Worm (Caenorhabditis elegans) whole organism, young adult: ENCODE measurements around the gene frl-1.
"Not testable (repeated sequence)": the region's sequence is repeated elsewhere in the genome, so short reads cannot be mapped to it uniquely, and the experiment has no call there.

Experiments
- C17E4.6 ChIP-seq: fragments of 200-800 bp; sonication (Bioruptor generic); IDR thresholded peaks from 2 replicates; pipeline ENCODE4 v1.3.6; 2022; ENCODE audit warnings: missing genetic modification reagents, missing genetic modification characterization, missing compliant biosample characterization
- F37B4.10 ChIP-seq: fragments of 200-800 bp; sonication (Bioruptor generic); IDR thresholded peaks from 2 replicates; pipeline ENCODE4 v1.3.6; 2022; ENCODE audit warnings: missing genetic modification characterization, missing compliant biosample characterization
- K11D2.4 ChIP-seq: fragments of 200-800 bp; sonication (Bioruptor generic); IDR thresholded peaks from 2 replicates; pipeline ENCODE4 v1.3.6; 2022; ENCODE audit warnings: missing genetic modification reagents, missing genetic modification characterization, missing compliant biosample characterization
- akir-1 ChIP-seq: fragments of 200-800 bp; sonication (Bioruptor generic); optimal IDR thresholded peaks from 2 replicates; lab custom pipeline; 2018; ENCODE audit warnings: mild to moderate bottlenecking, missing genetic modification characterization, moderate library complexity, missing compliant biosample characterization
- ama-1 ChIP-seq, 3 experiments: fragments of 150-350 bp in 1 of 3; sonication (generic microtip) in 2 of 3; optimal IDR thresholded peaks; 2 replicates each; lab custom pipeline; 2014 to 2018; ENCODE audit warnings: missing biosample characterization in 2 of 3, missing genetic modification characterization in 2 of 3, missing genetic modification reagents in 2 of 3
- aptf-3 ChIP-seq: fragments of 200-800 bp; sonication (Bioruptor generic); IDR thresholded peaks from 2 replicates; pipeline ENCODE4 v1.3.6; 2022; ENCODE audit warnings: missing genetic modification characterization, missing compliant biosample characterization
- bed-1 ChIP-seq: fragments of 200-800 bp; sonication (Bioruptor generic); IDR thresholded peaks from 2 replicates; pipeline ENCODE4 v1.3.6; 2022; ENCODE audit warnings: missing genetic modification reagents, missing genetic modification characterization, missing compliant biosample characterization
- ccch-3 ChIP-seq: fragments of 200-800 bp; sonication (Bioruptor generic); optimal IDR thresholded peaks from 2 replicates; lab custom pipeline; 2018; ENCODE audit warnings: mild to moderate bottlenecking, missing genetic modification characterization, missing compliant biosample characterization
- cebp-1 ChIP-seq, 2 experiments: fragments of 200-800 bp in 1 of 2; sonication (Bioruptor generic) in 1 of 2; sonication (generic microtip) in 1 of 2; IDR thresholded peaks in 1 of 2; optimal IDR thresholded peaks in 1 of 2; 2 replicates each; pipeline versions ENCODE4 v1.3.6 to Lab custom; 2017 to 2022; ENCODE audit warnings: missing compliant biosample characterization in 2 of 2, missing genetic modification characterization in 2 of 2, mild to moderate bottlenecking in 1 of 2, missing genetic modification reagents in 1 of 2, moderate library complexity in 1 of 2
- ceh-100 ChIP-seq: fragments of 200-800 bp; sonication (Bioruptor generic); IDR thresholded peaks from 2 replicates; pipeline ENCODE4 v1.3.6; 2022; ENCODE audit warnings: missing genetic modification reagents, missing genetic modification characterization, missing compliant biosample characterization
- die-1 ChIP-seq: sonication (generic microtip); optimal IDR thresholded peaks from 2 replicates; lab custom pipeline; 2016; ENCODE audit warnings: missing genotype, mild to moderate bottlenecking, missing genetic modification characterization, missing compliant biosample characterization
- efl-1 ChIP-seq: fragments of 150-350 bp; optimal IDR thresholded peaks from 2 replicates; lab custom pipeline; 2014; ENCODE audit warnings: missing biosample characterization, missing genetic modification reagents, missing genetic modification characterization
- egl-44 ChIP-seq: fragments of 200-800 bp; sonication (Bioruptor generic); IDR thresholded peaks from 2 replicates; pipeline ENCODE4 v1.3.6; 2022; ENCODE audit warnings: missing genetic modification reagents, missing genetic modification characterization, missing compliant biosample characterization
- hmg-1.2 ChIP-seq: fragments of 200-800 bp; sonication (Bioruptor generic); IDR thresholded peaks from 2 replicates; pipeline ENCODE4 v1.3.6; 2022; ENCODE audit warnings: missing genetic modification reagents, missing genetic modification characterization, missing compliant biosample characterization
- hsf-1 ChIP-seq: fragments of 200-800 bp; sonication (Bioruptor generic); IDR thresholded peaks from 2 replicates; pipeline ENCODE4 v1.3.6; 2022; ENCODE audit warnings: missing genetic modification reagents, missing genetic modification characterization, missing compliant biosample characterization
- lag-1 ChIP-seq: fragments of 200-800 bp; sonication (Bioruptor generic); IDR thresholded peaks from 2 replicates; pipeline ENCODE4 v1.3.6; 2022; ENCODE audit warnings: missing genetic modification reagents, missing genetic modification characterization, missing compliant biosample characterization
- mcd-1 ChIP-seq: fragments of 200-800 bp; sonication (Bioruptor generic); IDR thresholded peaks from 2 replicates; pipeline ENCODE4 v1.3.6; 2022; ENCODE audit warnings: missing genetic modification reagents, missing genetic modification characterization, missing compliant biosample characterization
- nfya-2 ChIP-seq: fragments of 200-800 bp; sonication (Bioruptor generic); IDR thresholded peaks from 2 replicates; pipeline ENCODE4 v1.3.6; 2022; ENCODE audit warnings: missing genetic modification reagents, missing genetic modification characterization, missing compliant biosample characterization
- nhr-80 ChIP-seq: sonication (generic microtip); optimal IDR thresholded peaks from 2 replicates; lab custom pipeline; 2016; ENCODE audit warnings: missing genetic modification characterization, missing compliant biosample characterization
- sdz-38 ChIP-seq: sonication (generic microtip); optimal IDR thresholded peaks from 2 replicates; lab custom pipeline; 2016; ENCODE audit warnings: missing genotype, missing genetic modification characterization, missing compliant biosample characterization
- sea-2 ChIP-seq: fragments of 200-800 bp; sonication (Bioruptor generic); IDR thresholded peaks from 2 replicates; pipeline ENCODE4 v1.3.6; 2022; ENCODE audit warnings: missing genetic modification characterization, missing compliant biosample characterization
- snpc-1.1 ChIP-seq: sonication (generic microtip); optimal IDR thresholded peaks from 2 replicates; lab custom pipeline; 2017; ENCODE audit warnings: missing genetic modification characterization, mild to moderate bottlenecking, missing compliant biosample characterization, antibody characterized with exemption, moderate library complexity, missing genotype, missing genetic modification reagents; ENCODE audit not compliant: insufficient read depth
- snpc-4 ChIP-seq, 5 experiments: fragments of 150-350 bp in 1 of 5; sonication (generic microtip) in 4 of 5; optimal IDR thresholded peaks; 2 replicates each; lab custom pipeline; 2014 to 2018; ENCODE audit warnings: missing genetic modification characterization in 5 of 5, missing biosample characterization in 3 of 5, antibody characterized with exemption in 2 of 5, mild to moderate bottlenecking in 2 of 5, missing compliant biosample characterization in 2 of 5, missing genotype in 2 of 5, moderate library complexity in 2 of 5, missing genetic modification reagents in 1 of 5
- somi-1 ChIP-seq: fragments of 200-800 bp; sonication (Bioruptor generic); optimal IDR thresholded peaks from 2 replicates; lab custom pipeline; 2018; ENCODE audit warnings: mild to moderate bottlenecking, missing genetic modification characterization, missing compliant biosample characterization
- sptf-2 ChIP-seq: fragments of 200-800 bp; sonication (Bioruptor generic); optimal IDR thresholded peaks from 2 replicates; lab custom pipeline; 2018; ENCODE audit warnings: mild to moderate bottlenecking, missing genetic modification characterization, missing compliant biosample characterization
- tbx-9 ChIP-seq: sonication (generic microtip); optimal IDR thresholded peaks from 2 replicates; lab custom pipeline; 2016; ENCODE audit warnings: borderline replicate concordance, missing genetic modification characterization, inconsistent platforms, missing compliant biosample characterization
- tlf-1 ChIP-seq: fragments of 200-800 bp; sonication (Bioruptor generic); optimal IDR thresholded peaks from 2 replicates; lab custom pipeline; 2018; ENCODE audit warnings: mild to moderate bottlenecking, missing genetic modification characterization, missing compliant biosample characterization
- zfh-2 ChIP-seq: fragments of 200-800 bp; sonication (Bioruptor generic); conservative IDR thresholded peaks from 2 replicates; pipeline ENCODE4 v1.3.6; 2022; ENCODE audit warnings: missing genetic modification reagents, missing genetic modification characterization, missing compliant biosample characterization
- zim-3 ChIP-seq: sonication (generic microtip); optimal IDR thresholded peaks from 2 replicates; lab custom pipeline; 2017; ENCODE audit warnings: mild to moderate bottlenecking, missing genetic modification characterization, moderate library complexity, missing compliant biosample characterization

frl-1 gene

DNA sequence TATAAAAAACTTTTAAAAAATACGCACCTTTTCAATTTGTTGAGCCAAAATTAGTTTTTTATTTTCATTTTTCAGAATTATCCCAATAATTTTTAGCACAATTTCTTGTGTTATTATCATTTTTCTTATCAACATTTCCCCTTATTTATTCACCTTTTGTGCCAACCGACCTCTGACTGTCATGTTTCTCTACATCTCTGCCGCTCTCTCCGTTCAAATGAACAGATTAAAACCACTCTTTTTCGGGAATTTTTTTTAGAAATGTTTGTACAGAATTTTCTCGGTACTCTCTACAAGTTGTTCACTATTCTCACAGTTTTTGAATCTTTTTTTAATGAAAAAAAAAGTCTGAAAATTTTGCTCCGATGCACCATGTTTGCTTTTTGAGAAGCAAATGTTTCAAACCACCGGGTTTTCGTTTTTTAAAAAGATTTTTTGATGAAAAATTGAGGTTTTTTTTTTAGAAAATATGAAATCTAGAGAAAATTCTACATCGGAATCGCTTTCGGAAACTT, at the start of gene frl-1:
Gene frl-1, plus strand, starts transcription at position 465 of the 515 bp plus-strand sequence.
- TF ChIP-seq nhr-80 (tag; lab: Kevin White, UChicago) (peak; percentile 56), zim-3 (tag; lab: Kevin White, UChicago) (no peak)

DNA sequence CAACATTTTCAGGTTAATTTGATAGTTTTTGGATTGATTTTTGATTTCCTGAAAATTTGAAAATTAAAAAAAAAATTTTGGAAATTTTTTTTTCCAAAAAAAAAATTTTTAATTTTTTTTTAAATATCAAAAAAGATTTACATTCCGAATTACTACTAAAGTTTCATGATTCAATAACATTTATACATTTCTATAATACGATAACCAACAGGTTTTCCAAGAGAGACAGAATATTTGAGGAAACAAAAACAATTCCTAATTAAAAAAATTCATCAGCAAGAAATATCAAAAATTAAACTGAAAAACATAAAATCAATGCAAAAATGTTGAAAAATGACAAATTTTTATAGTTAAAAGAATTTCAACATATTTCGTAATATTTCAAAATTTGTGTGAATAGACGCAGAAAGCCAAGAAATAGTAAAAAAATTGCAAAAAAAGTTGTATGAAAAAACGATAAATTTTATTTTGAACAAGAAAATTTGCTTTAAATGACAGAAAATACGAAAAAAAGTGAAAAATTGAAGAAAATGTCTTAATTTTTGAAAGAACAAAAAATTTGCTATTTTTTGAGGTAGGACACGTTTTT, 47.3 kb upstream of the frl-1 start, which contains the start of gene Y39A3A.4:
Gene Y39A3A.4, minus strand, starts transcription at position 51 of the 589 bp plus-strand sequence.
- TF ChIP-seq cebp-1 (GFP tag; IDR thresholded peaks at IDR 0.05; lab: Robert Waterston, UW) = peak; percentile 50; the same call in 1 of the 2 replicates
- peak; percentile 77 for TF ChIP-seq cebp-1 (tag; optimal IDR thresholded peaks at IDR 0.05; lab: Kevin White, UChicago)
- no peak for TF ChIP-seq hsf-1

DNA sequence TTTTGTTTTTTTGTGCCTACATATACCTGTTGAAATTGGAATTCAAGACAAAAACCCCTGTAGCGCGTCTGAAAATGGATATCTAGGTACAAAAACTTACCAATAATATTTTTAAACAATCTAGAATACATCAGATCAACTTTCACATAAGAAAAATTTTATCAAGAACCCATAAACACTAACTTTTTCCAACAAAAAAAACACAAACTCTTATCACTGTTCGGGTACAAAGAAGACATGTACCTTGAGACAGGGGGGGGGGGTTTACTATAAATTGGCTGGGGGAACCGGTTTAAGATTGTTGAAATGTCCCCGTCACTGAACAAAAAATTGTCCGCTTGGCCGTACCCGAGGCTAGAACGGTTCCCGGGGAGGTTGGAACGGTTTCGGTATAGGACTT, 41.4 kb upstream of the frl-1 start, which contains the start of gene cpt-3:
Gene cpt-3, plus strand, starts transcription at position 301 of the 400 bp plus-strand sequence.
- not testable (repeated sequence) for TF ChIP-seq tbx-9; ceh-100 (GFP tag; lab: Robert Waterston, UW); bed-1 (GFP tag; lab: Robert Waterston, UW)

DNA sequence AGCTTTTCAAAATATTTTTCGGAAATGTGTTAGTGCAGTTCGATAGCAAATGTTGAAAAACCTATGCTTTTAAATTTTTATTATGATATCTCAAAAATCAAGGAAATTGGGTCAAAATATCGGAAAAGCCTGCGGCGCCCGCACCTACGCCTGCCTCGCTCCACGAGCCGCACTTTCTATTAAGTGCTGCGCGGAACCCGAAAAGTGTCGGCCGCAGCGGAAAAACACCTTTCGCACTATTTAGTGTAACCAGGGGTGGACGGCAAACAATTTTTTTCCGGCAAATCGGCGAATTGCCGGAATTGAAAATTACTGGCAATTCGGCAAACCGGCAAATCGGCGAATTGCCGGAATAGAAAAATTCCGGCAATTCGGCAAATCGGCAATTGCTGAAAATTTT, 39.1 kb upstream of the frl-1 start:
- no peak for TF ChIP-seq K11D2.4
- no peak for TF ChIP-seq sptf-2 (GFP tag; lab: Kevin White, UChicago)
- TF ChIP-seq ama-1 (optimal IDR thresholded peaks at IDR 0.05; lab: Kevin White, UChicago) = no peak
- no peak for TF ChIP-seq ama-1 (GFP tag; optimal IDR thresholded peaks at IDR 0.05; lab: Kevin White, UChicago)
- 0 out of 2 replicates have a peak, but pooled peaks have one; percentile 7 for TF ChIP-seq hmg-1.2 (GFP tag; lab: Robert Waterston, UW)
- peak; percentile 49 for TF ChIP-seq snpc-1.1 (tag; lab: Kevin White, UChicago)
- TF ChIP-seq die-1 = no peak
- no peak for TF ChIP-seq akir-1 (GFP tag; lab: Kevin White, UChicago)
- TF ChIP-seq C17E4.6 (GFP tag; lab: Robert Waterston, UW) = no peak
- no peak for TF ChIP-seq tlf-1 (GFP tag; lab: Kevin White, UChicago)
- no peak for TF ChIP-seq tbx-9
- no peak for TF ChIP-seq sea-2 (GFP tag; lab: Robert Waterston, UW)
- TF ChIP-seq egl-44 (GFP tag; lab: Robert Waterston, UW) = no peak
- no peak for TF ChIP-seq F37B4.10 (GFP tag; lab: Robert Waterston, UW)
- no peak for TF ChIP-seq nfya-2 (GFP tag; lab: Robert Waterston, UW)
- no peak for TF ChIP-seq aptf-3 (GFP tag; lab: Robert Waterston, UW)
- TF ChIP-seq sdz-38 = no peak
- TF ChIP-seq lag-1 = no peak
- TF ChIP-seq ccch-3 (GFP tag; lab: Kevin White, UChicago) = no peak
- TF ChIP-seq snpc-4 (GFP tag; optimal IDR thresholded peaks at IDR 0.05; lab: Kevin White, UChicago) = peak; percentile 12
- peak in 2 of 4 experiments; percentile 60 to 86 for TF ChIP-seq snpc-4 (tag; optimal IDR thresholded peaks at IDR 0.05; lab: Kevin White, UChicago)

DNA sequence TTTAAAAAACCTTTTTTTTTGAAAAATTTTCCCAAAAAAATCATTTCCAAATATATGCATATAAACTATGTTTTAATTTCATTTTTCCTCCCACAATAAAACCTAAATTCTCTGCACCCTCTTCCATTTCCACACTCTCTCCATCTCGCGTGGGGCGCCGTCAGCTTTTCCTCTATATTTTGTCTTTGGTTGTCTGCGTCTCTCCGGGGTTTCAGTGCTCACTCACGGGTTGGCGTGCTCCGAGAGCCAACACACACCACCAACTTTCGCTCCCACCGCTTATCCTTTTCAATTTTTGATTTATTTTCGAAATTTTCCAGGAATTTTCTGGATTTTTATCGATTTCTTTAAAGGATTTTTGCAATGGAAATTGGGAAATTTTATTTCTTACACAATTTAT, 34.5 kb upstream of the frl-1 start:
- TF ChIP-seq nhr-80 (tag; lab: Kevin White, UChicago) = peak; percentile 3
- no peak for TF ChIP-seq efl-1 (GFP tag; lab: Kevin White, UChicago)
- peak; percentile 87 for TF ChIP-seq hmg-1.2 (GFP tag; lab: Robert Waterston, UW)
- no peak for TF ChIP-seq cebp-1 (GFP tag; IDR thresholded peaks at IDR 0.05; lab: Robert Waterston, UW)
- peak; percentile 24 for TF ChIP-seq cebp-1 (tag; optimal IDR thresholded peaks at IDR 0.05; lab: Kevin White, UChicago)
- peak; percentile 52 for TF ChIP-seq zfh-2 (GFP tag; lab: Robert Waterston, UW)
- 0 out of 2 replicates have a peak, but pooled peaks have one; percentile 12 for TF ChIP-seq mcd-1 (GFP tag; lab: Robert Waterston, UW)
- no peak for TF ChIP-seq somi-1 (GFP tag; lab: Kevin White, UChicago)
- no peak for TF ChIP-seq K11D2.4
- TF ChIP-seq, all 124 proteins: peak for 5
